Fruit fly (Drosophila melanogaster): ENCODE measurements around the gene CkIalpha.
A peak's percentile ranks its signal among the peaks of the same experiment; 100 is the strongest.

CkIalpha gene

dm6 chrX:12666471-12666884 lies 13.1 kb downstream of the CkIalpha start (continued):
- TF ChIP-seq ken (GFP tag; IDR thresholded peaks at IDR 0.05) (peak; percentile 91), kah (GFP tag; optimal IDR thresholded peaks at IDR 0.05) (peak; percentile 95), oc (tag; optimal IDR thresholded peaks at IDR 0.05) (peak; percentile 95), br (optimal IDR thresholded peaks at IDR 0.05) (no peak), ci (GFP tag; IDR thresholded peaks at IDR 0.05) (peak; percentile 94), CG5953 (GFP tag; IDR thresholded peaks at IDR 0.05) (peak; percentile 82; the same call in 1 of the 2 replicates), CG15269 (tag; optimal IDR thresholded peaks at IDR 0.05) (peak; percentile 98), CG3838 (GFP tag; optimal IDR thresholded peaks at IDR 0.05) (peak; percentile 90), CG18599 (GFP tag; optimal IDR thresholded peaks at IDR 0.05) (peak; percentile 96), bowl (GFP tag; IDR thresholded peaks at IDR 0.05) (peak; percentile 69; the same call in 1 of the 2 replicates), pho (GFP tag; optimal IDR thresholded peaks at IDR 0.05) (peak; percentile 87), CG15514 (GFP tag; optimal IDR thresholded peaks at IDR 0.05) (peak; percentile 84), dati (GFP tag; IDR thresholded peaks at IDR 0.05) (peak; percentile 80; the same call in 1 of the 2 replicates), Spps (tag; optimal IDR thresholded peaks at IDR 0.05) (peak; percentile 97), CG10565 (GFP tag; optimal IDR thresholded peaks at IDR 0.05) (peak; percentile 78), CG17361 (GFP tag; IDR thresholded peaks at IDR 0.05) (peak; percentile 97), CG14710 (tag; optimal IDR thresholded peaks at IDR 0.05) (peak; percentile 98), HHEX (GFP tag; optimal IDR thresholded peaks at IDR 0.05) (peak; percentile 93), CG9609 (GFP tag; optimal IDR thresholded peaks at IDR 0.05) (peak; percentile 78), salm (tag; optimal IDR thresholded peaks at IDR 0.05) (peak; percentile 95), Dip2 (GFP tag; IDR thresholded peaks at IDR 0.05) (0 out of 2 replicates have a peak, but pooled peaks have one; percentile 37), CG1529 (GFP tag; optimal IDR thresholded peaks at IDR 0.05) (peak; percentile 90), sima (GFP tag; optimal IDR thresholded peaks at IDR 0.05) (peak; percentile 57), tap (tag; optimal IDR thresholded peaks at IDR 0.05) (peak; percentile 97), CG12391 (tag; optimal IDR thresholded peaks at IDR 0.05) (peak; percentile 98), Xrp1 (GFP tag; IDR thresholded peaks at IDR 0.05) (peak; percentile 99), CG12942 (GFP tag; optimal IDR thresholded peaks at IDR 0.05) (peak; percentile 92), insv (GFP tag; optimal IDR thresholded peaks at IDR 0.05) (peak in 1 of 2 experiments; percentile 74), scrt (GFP tag; optimal IDR thresholded peaks at IDR 0.05) (peak; percentile 92), CG15696 (tag; optimal IDR thresholded peaks at IDR 0.05) (peak; percentile 99), CG6272 (GFP tag; IDR thresholded peaks at IDR 0.05) (peak; percentile 88), CG11695 (GFP tag; IDR thresholded peaks at IDR 0.05) (peak; percentile 96), en (GFP tag; optimal IDR thresholded peaks at IDR 0.05) (peak; percentile 43), HLH4C (GFP tag; IDR thresholded peaks at IDR 0.05; ENCODE audit: partially characterized antibody) (no peak), tll (GFP tag; optimal IDR thresholded peaks at IDR 0.05) (peak in 1 of 2 experiments; percentile 78), CoRest (tag; optimal IDR thresholded peaks at IDR 0.05) (peak; percentile 98), Sin3A (optimal IDR thresholded peaks at IDR 0.05) (no peak), mam (GFP tag; optimal IDR thresholded peaks at IDR 0.05) (peak; percentile 81), Fer3 (tag; optimal IDR thresholded peaks at IDR 0.05) (peak; percentile 97), CG8281 (tag; optimal IDR thresholded peaks at IDR 0.05) (peak; percentile 83), Mad (GFP tag; optimal IDR thresholded peaks at IDR 0.05) (peak; percentile 87), Usf (GFP tag; optimal IDR thresholded peaks at IDR 0.05) (peak; percentile 90), otp (GFP tag; IDR thresholded peaks at IDR 0.05) (peak; percentile 93), slp2 (GFP tag; optimal IDR thresholded peaks at IDR 0.05) (peak; percentile 77), Hr39 (optimal IDR thresholded peaks at IDR 0.05) (no peak), so (GFP tag; IDR thresholded peaks at IDR 0.05) (peak; percentile 95), CG17385 (GFP tag; optimal IDR thresholded peaks at IDR 0.05) (peak; percentile 97), CG7556 (GFP tag; optimal IDR thresholded peaks at IDR 0.05) (peak; percentile 95), CrebB (tag; optimal IDR thresholded peaks at IDR 0.05) (peak; percentile 92), HmgD (GFP tag; optimal IDR thresholded peaks at IDR 0.05) (no peak), vvl (GFP tag; IDR thresholded peaks at IDR 0.05) (peak; percentile 98), CG12104 (GFP tag; optimal IDR thresholded peaks at IDR 0.05) (peak; percentile 97)

All from whole organism, embryonic.